Fruit fly (Drosophila melanogaster): Measurements from ENCODE around the gene SWIP.

dm6 chrX:16325472-16325871 is 12.0 kb downstream of the SWIP start, which contains the start of gene CalpC:
- TF ChIP-seq Ptx1 (GFP tag; IDR thresholded peaks at IDR 0.05) (no peak), CG12219 (GFP tag; optimal IDR thresholded peaks at IDR 0.05) (no peak), HLH54F (GFP tag; optimal IDR thresholded peaks at IDR 0.05) (no peak), CG7745 (tag; optimal IDR thresholded peaks at IDR 0.05) (no peak), chif (GFP tag; optimal IDR thresholded peaks at IDR 0.05) (no peak), CG12155 (GFP tag; optimal IDR thresholded peaks at IDR 0.05) (no peak), tgo (GFP tag; IDR thresholded peaks at IDR 0.05) (no peak), CG4404 (GFP tag; IDR thresholded peaks at IDR 0.05) (no peak), CG6654 (GFP tag; optimal IDR thresholded peaks at IDR 0.05) (no peak), BtbVII (GFP tag; optimal IDR thresholded peaks at IDR 0.05) (no peak)
